Worm (Caenorhabditis elegans): ENCODE results near the gene T04C9.2.

DNA sequence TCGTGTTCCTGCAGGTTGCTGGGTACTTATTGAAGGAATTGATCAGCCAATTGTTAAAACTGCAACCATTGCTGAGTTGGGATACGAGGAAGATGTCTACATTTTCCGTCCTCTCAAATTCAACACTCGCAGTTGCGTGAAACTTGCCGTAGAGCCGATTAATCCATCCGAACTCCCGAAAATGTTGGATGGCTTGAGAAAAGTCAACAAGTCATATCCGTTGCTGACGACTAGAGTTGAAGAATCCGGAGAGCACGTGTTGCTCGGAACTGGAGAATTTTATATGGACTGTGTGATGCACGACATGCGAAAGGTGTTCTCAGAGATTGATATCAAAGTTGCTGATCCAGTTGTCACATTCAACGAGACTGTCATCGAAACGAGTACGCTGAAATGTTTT is 19.6 kb downstream of the T04C9.2 start:
- TF ChIP-seq unc-130 (tag; optimal IDR thresholded peaks at IDR 0.05) (no peak), egl-27 (tag; optimal IDR thresholded peaks at IDR 0.05) (no peak), unc-62 (GFP tag; optimal IDR thresholded peaks at IDR 0.05) (no peak), nhr-71 (tag; optimal IDR thresholded peaks at IDR 0.05) (no peak), nhr-237 (tag; optimal IDR thresholded peaks at IDR 0.05) (no peak), fkh-10 (GFP tag; optimal IDR thresholded peaks at IDR 0.05) (no peak), blmp-1 (tag; optimal IDR thresholded peaks at IDR 0.05) (no peak), snpc-4 (tag; optimal IDR thresholded peaks at IDR 0.05) (no peak), ama-1 (optimal IDR thresholded peaks at IDR 0.05) (no peak)
